Fruit fly (Drosophila melanogaster) whole organism, adult: ENCODE data around the gene CG34384.

Source experiments
- CG11617 ChIP-seq: fragments of 200-800 bp; sonication (Bioruptor generic); optimal IDR thresholded peaks from 2 replicates; lab custom pipeline; 2017; ENCODE audit warnings: mild to moderate bottlenecking, missing biosample characterization, missing genetic modification reagents, missing genetic modification characterization
- CG12768 ChIP-seq: fragments of 200-800 bp; sonication (Bioruptor generic); optimal IDR thresholded peaks from 2 replicates; lab custom pipeline; 2017; ENCODE audit warnings: missing biosample characterization, missing genetic modification characterization, mild to moderate bottlenecking, moderate library complexity, missing genetic modification reagents
- CG14711 ChIP-seq: fragments of 200-800 bp; sonication (Bioruptor generic); optimal IDR thresholded peaks from 2 replicates; lab custom pipeline; 2018; ENCODE audit warnings: missing biosample characterization, mild to moderate bottlenecking, missing genetic modification characterization, moderate library complexity
- CG1620 ChIP-seq: fragments of 200-800 bp; sonication (Bioruptor generic); optimal IDR thresholded peaks from 2 replicates; lab custom pipeline; 2016; ENCODE audit warnings: missing biosample characterization, missing genetic modification characterization
- CG33017 ChIP-seq: fragments of 200-800 bp; sonication (Bioruptor generic); optimal IDR thresholded peaks from 2 replicates; lab custom pipeline; 2018; ENCODE audit warnings: missing biosample characterization, mild to moderate bottlenecking, missing genetic modification characterization, moderate library complexity
- CG5204 ChIP-seq: fragments of 200-800 bp; sonication (Bioruptor generic); optimal IDR thresholded peaks from 2 replicates; lab custom pipeline; 2016; ENCODE audit warnings: missing biosample characterization, missing genetic modification characterization
- CG7045 ChIP-seq: fragments of 200-800 bp; sonication (Bioruptor generic); optimal IDR thresholded peaks from 2 replicates; lab custom pipeline; 2017; ENCODE audit warnings: missing biosample characterization, mild to moderate bottlenecking, missing genetic modification characterization
- CG7101 ChIP-seq: fragments of 200-800 bp; sonication (Bioruptor generic); optimal IDR thresholded peaks from 2 replicates; lab custom pipeline; 2018; ENCODE audit warnings: missing biosample characterization, mild to moderate bottlenecking, missing genetic modification characterization, moderate library complexity
- Clk ChIP-seq: fragments of 200-800 bp; sonication (Bioruptor generic); optimal IDR thresholded peaks from 2 replicates; lab custom pipeline; 2017; ENCODE audit warnings: missing biosample characterization, missing genetic modification characterization
- Crg-1 ChIP-seq: fragments of 200-800 bp; sonication (Bioruptor generic); optimal IDR thresholded peaks from 2 replicates; lab custom pipeline; 2016; ENCODE audit warnings: missing biosample characterization, missing genetic modification characterization
- Hr96 ChIP-seq: fragments of 200-800 bp; sonication (Bioruptor generic); optimal IDR thresholded peaks from 2 replicates; lab custom pipeline; 2016; ENCODE audit warnings: missing biosample characterization, missing genetic modification characterization
- Mnt ChIP-seq: fragments of 200-800 bp; sonication (Bioruptor generic); optimal IDR thresholded peaks from 2 replicates; lab custom pipeline; 2016; ENCODE audit warnings: missing biosample characterization, mild to moderate bottlenecking, missing genetic modification characterization
- bab1 ChIP-seq: fragments of 200-800 bp; sonication (Bioruptor generic); optimal IDR thresholded peaks from 3 replicates; lab custom pipeline; 2019; ENCODE audit warnings: missing biosample characterization, mild to moderate bottlenecking, missing genetic modification characterization, moderate library complexity
- cic ChIP-seq: fragments of 200-800 bp; sonication (Bioruptor generic); optimal IDR thresholded peaks from 2 replicates; lab custom pipeline; 2017; ENCODE audit warnings: missing biosample characterization, mild to moderate bottlenecking, missing genetic modification characterization, moderate library complexity
- cnc ChIP-seq, 2 experiments: fragments of >200 bp; optimal IDR thresholded peaks; 2 replicates each; lab custom pipeline; 2017
- kay ChIP-seq: fragments of 200-800 bp; sonication (Bioruptor generic); peaks from one replicate; lab custom pipeline; 2016; ENCODE audit warnings: missing biosample characterization, missing genetic modification characterization, borderline replicate concordance
- ovo ChIP-seq: fragments of 200-800 bp; sonication (Bioruptor generic); optimal IDR thresholded peaks from 2 replicates; lab custom pipeline; 2016; ENCODE audit warnings: missing biosample characterization, missing genetic modification characterization
- pad ChIP-seq: fragments of 200-800 bp; sonication (Bioruptor generic); optimal IDR thresholded peaks from 3 replicates; lab custom pipeline; 2017; ENCODE audit warnings: missing biosample characterization, missing genetic modification characterization, mild to moderate bottlenecking, moderate library complexity, missing genetic modification reagents
- tj ChIP-seq: fragments of 200-800 bp; sonication (Bioruptor generic); optimal IDR thresholded peaks from 3 replicates; lab custom pipeline; 2017; ENCODE audit warnings: missing biosample characterization, mild to moderate bottlenecking, missing genetic modification characterization, moderate library complexity
- toe ChIP-seq: fragments of 200-800 bp; sonication (Bioruptor generic); optimal IDR thresholded peaks from 2 replicates; lab custom pipeline; 2016; ENCODE audit warnings: missing biosample characterization, missing genetic modification characterization

The CG34384 gene

DNA sequence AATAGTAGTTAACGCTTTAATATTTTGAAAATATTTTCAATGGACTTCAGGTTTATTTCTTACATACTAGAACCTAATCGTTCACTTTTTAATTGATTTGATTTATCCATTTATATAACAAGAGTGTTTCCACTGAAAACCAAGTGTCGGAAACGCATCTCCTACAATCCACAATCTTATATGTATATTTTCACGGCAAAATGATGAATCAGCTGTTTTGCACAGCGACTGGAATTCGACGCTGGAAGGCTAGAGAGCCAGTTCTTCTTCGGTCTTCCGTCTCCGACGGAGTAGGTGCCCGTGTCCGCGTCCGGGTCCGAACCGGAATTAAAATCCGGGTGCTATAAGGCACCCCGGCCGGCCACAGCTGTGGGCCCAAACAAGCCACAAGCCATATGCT is 70.3 kb downstream of the CG34384 start:
- TF ChIP-seq CG1620 (GFP tag; lab: Kevin White, UChicago) (no peak), CG14711 (tag; lab: Kevin White, UChicago) (no peak), tj (no peak), CG11617 (GFP tag; lab: Kevin White, UChicago) (no peak), kay (GFP tag; lab: Kevin White, UChicago) (no peak)

DNA sequence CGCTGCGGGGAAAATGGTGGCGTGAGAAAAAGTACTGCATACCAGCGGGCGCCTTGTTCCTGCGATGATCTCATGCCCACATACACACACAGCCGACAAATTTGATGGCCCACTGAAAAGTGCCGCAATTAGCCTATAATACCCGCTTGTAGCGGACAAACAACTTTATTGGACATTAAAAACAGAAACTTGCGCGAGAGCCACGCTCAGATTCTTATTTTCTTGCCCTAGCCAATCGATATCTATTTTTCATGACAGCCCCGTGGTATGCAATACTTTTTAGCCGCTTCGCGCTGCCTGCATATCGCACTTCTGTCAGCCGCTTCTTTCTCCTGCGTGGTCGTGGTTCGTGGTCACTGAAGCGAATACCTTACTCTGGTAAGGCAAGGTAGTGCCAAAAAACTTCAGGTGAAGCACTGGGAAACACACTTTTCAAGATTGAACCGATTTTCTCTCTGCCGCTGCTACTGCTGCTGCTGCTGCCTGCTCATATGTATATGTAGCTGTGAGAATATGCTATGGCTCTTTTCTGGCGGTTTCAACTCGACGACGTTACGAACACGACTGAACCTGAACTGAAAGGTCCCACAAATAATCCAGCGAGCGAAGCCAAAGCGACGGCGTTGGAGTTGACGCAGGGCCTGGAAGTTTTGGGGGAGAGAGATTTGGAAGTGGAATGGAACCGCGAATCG is 72.2 kb downstream of the CG34384 start, which contains the start of gene CG17816:
CG17816 (minus strand) TSS at position 567 of the 692 bp plus-strand sequence.
- TF ChIP-seq pad (peak; percentile 32), CG1620 (GFP tag; lab: Kevin White, UChicago) (no peak)

DNA sequence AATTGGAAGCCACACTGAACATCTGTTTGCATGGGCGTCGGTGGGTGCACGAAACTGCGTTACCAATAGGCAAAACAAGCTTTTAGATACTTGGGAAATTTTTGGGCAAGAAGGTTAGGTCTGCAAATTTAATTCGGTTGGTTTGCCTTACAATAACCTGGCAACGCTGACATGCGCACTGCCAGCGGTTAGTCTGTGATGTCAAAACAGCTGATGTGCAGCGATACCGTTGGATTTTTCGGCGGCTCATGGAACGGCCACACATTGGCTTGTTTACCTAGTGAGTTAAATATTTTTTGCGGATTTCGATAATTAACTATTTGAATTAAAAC is 72.7 kb downstream of the CG34384 start, which contains the start of gene ArgRS-m:
ArgRS-m (plus strand) TSS at position 187 of the 332 bp plus-strand sequence.
- peak; percentile 76 for TF ChIP-seq CG11617 (GFP tag; lab: Kevin White, UChicago)
- TF ChIP-seq CG12768 (GFP tag; lab: Kevin White, UChicago), result peak; percentile 10
- TF ChIP-seq toe (GFP tag; lab: Kevin White, UChicago), result peak; percentile 50
- peak; percentile 45 for TF ChIP-seq cic (GFP tag; lab: Kevin White, UChicago)
- peak; percentile 87 for TF ChIP-seq ovo
- no peak for TF ChIP-seq kay (GFP tag; lab: Kevin White, UChicago)
- TF ChIP-seq CG5204 (GFP tag; lab: Kevin White, UChicago), result no peak
- peak; percentile 30 for TF ChIP-seq Mnt (GFP tag; lab: Kevin White, UChicago)
- TF ChIP-seq CG7101 (tag; lab: Kevin White, UChicago), result peak; percentile 69
- TF ChIP-seq CG1620 (GFP tag; lab: Kevin White, UChicago), result peak; percentile 48
- peak; percentile 46 for TF ChIP-seq Crg-1 (GFP tag; lab: Kevin White, UChicago)
- no peak for TF ChIP-seq Clk (GFP tag; lab: Kevin White, UChicago)
- peak; percentile 37 for TF ChIP-seq CG7045
- TF ChIP-seq Hr96 (GFP tag; lab: Kevin White, UChicago), result peak; percentile 38
- no peak for TF ChIP-seq cnc (optimal IDR thresholded peaks at IDR 0.05; lab: Kevin White, UChicago)
- peak; percentile 35 for TF ChIP-seq CG33017 (tag; lab: Kevin White, UChicago)
- TF ChIP-seq pad, result peak; percentile 12
- peak; percentile 81 for TF ChIP-seq bab1 (GFP tag; lab: Kevin White, UChicago)
- peak; percentile 39 for TF ChIP-seq CG14711 (tag; lab: Kevin White, UChicago)
- peak; percentile 38 for TF ChIP-seq tj

DNA sequence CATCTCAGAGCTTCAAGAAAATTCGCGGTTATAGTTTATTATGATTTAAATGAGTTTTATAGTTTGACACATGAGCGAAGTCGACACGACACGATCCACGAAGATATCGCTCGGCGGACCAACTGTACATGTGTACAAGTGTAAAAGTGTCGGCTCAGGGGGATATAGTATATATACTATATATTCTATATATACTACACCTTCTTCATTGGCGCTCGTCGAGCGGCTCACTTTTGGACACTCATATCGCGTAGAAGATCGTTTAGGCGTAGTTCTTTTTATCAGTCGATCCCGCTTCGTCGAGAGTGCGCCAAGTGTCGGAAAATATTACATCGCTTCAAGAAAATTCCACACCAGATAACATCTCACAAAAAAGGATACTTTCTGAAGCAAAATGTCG is 76.9 kb downstream of the CG34384 start, which contains the start of gene wtrw:
wtrw (plus strand) TSS at position 301 of the 400 bp plus-strand sequence.
- TF ChIP-seq Clk (GFP tag; lab: Kevin White, UChicago), result no peak
- TF ChIP-seq kay (GFP tag; lab: Kevin White, UChicago), result peak; percentile 36

DNA sequence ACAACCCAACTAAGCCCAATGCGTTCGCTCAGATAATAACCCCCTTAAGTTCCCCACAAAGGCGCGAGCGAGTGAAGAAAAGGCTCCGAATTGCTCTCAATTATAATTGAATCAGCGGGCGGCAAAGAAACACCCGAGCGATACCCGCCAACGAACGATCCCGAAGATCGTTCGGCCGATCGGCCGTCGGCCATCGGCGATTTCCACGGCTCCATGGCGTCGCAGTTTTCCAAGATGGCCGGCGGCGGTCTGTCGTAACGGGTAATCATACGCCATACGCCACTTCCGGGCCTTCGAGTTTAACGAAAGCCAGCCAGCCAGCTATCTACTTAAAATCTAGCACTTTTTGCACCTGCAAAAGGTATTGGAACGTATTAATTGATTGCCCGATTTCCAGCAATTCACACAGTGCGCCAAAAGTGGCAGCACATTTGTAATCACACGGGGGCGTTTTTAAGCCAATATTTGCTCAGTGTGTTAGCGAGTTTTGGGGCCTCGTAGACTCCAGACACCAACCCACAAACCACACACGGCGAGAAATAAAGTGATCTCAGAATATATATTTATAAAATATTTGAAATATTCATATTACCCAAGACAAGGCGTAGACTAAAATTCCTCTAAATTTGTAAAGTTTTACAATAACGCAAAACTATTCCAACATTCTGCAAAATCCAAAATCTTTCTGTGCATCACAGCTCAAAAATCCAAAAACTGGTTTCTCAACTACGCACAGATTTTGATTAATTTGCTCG is 78.3 kb downstream of the CG34384 start:
- TF ChIP-seq kay (GFP tag; lab: Kevin White, UChicago), result peak; percentile 81
- TF ChIP-seq CG33017 (tag; lab: Kevin White, UChicago), result no peak

DNA sequence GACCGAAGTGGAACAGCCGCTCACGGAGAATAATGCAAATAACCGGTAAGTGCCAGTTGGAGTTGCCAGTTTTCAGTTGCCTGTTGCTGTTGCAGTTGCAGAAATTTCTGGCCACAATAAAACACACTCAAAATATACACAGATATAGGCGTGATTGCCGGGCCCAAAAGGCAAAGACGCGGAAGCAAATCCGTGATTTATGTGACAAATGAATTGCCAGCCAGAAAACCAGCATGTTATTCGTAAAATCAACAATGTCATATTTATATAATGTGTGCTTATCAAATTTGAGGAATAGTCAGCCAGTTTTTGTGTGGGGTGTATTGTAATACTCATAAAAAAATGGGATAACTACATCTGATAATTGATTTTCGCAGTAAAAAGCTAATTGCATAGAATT is 80.4 kb downstream of the CG34384 start:
- TF ChIP-seq Hr96 (GFP tag; lab: Kevin White, UChicago) (no peak), CG14711 (tag; lab: Kevin White, UChicago) (no peak), CG7045 (no peak), cnc (optimal IDR thresholded peaks at IDR 0.05; lab: Kevin White, UChicago) (no peak), CG5204 (GFP tag; lab: Kevin White, UChicago) (no peak), CG7101 (tag; lab: Kevin White, UChicago) (no peak), cic (GFP tag; lab: Kevin White, UChicago) (no peak), ovo (no peak), pad (no peak), kay (GFP tag; lab: Kevin White, UChicago) (no peak), bab1 (GFP tag; lab: Kevin White, UChicago) (no peak), CG11617 (GFP tag; lab: Kevin White, UChicago) (no peak), CG12768 (GFP tag; lab: Kevin White, UChicago) (no peak), tj (no peak), Crg-1 (GFP tag; lab: Kevin White, UChicago) (no peak), Mnt (GFP tag; lab: Kevin White, UChicago) (no peak), Clk (GFP tag; lab: Kevin White, UChicago) (no peak), toe (GFP tag; lab: Kevin White, UChicago) (no peak), CG33017 (tag; lab: Kevin White, UChicago) (no peak), CG1620 (GFP tag; lab: Kevin White, UChicago) (no peak)
